Worm (Caenorhabditis elegans): ENCODE data around the gene C31G12.3.
"Not testable (repeated sequence)": the region's sequence is repeated elsewhere in the genome, so short reads cannot be mapped to it uniquely, and the experiment has no call there.

- TF ChIP-seq med-1 (GFP tag; optimal IDR thresholded peaks at IDR 0.05; ENCODE audit: insufficient read depth); tab-1 (GFP tag; IDR thresholded peaks at IDR 0.05): not testable (repeated sequence)
Measured at ce11 chrV:18216175-18216574, 31.2 kb downstream of the C31G12.3 start, which contains the start of gene F16H6.8.
